Fruit fly (Drosophila melanogaster) whole organism, prepupa: ENCODE measurements around the gene CG42710.

Experiments used
- Blimp-1 ChIP-seq: fragments of 200-800 bp; sonication (Bioruptor generic); optimal IDR thresholded peaks from 3 replicates; lab custom pipeline; 2017; ENCODE audit warnings: missing biosample characterization, missing genetic modification characterization, mild to moderate bottlenecking, moderate library complexity, missing genetic modification reagents
- CG11762 ChIP-seq: fragments of 200-800 bp; sonication (Bioruptor generic); optimal IDR thresholded peaks from 3 replicates; lab custom pipeline; 2016; ENCODE audit warnings: missing biosample characterization, missing genetic modification characterization; ENCODE audit not compliant: insufficient read depth
- CG6808 ChIP-seq: fragments of 200-800 bp; sonication (Bioruptor generic); optimal IDR thresholded peaks from 3 replicates; lab custom pipeline; 2017; ENCODE audit warnings: missing biosample characterization, missing genetic modification characterization, mild to moderate bottlenecking, moderate library complexity, missing genetic modification reagents
- CG7368 ChIP-seq: fragments of 200-800 bp; sonication (Bioruptor generic); optimal IDR thresholded peaks from 3 replicates; lab custom pipeline; 2016; ENCODE audit warnings: missing biosample characterization, missing genetic modification characterization
- CG8632 ChIP-seq: fragments of 200-800 bp; sonication (Bioruptor generic); optimal IDR thresholded peaks from 3 replicates; lab custom pipeline; 2016; ENCODE audit warnings: missing biosample characterization, missing genetic modification characterization
- Gug ChIP-seq: fragments of 200-800 bp; sonication (Bioruptor generic); IDR thresholded peaks from 2 replicates; pipeline ENCODE4 v1.3.6; 2022; ENCODE audit warnings: missing biosample characterization, missing genetic modification characterization
- Hr39 ChIP-seq: fragments of 200-800 bp; sonication (Bioruptor generic); optimal IDR thresholded peaks from 2 replicates; lab custom pipeline; 2016; ENCODE audit warnings: missing biosample characterization, missing genetic modification characterization
- Hr4 ChIP-seq: fragments of 200-800 bp; sonication (Bioruptor generic); optimal IDR thresholded peaks from 3 replicates; lab custom pipeline; 2016; ENCODE audit warnings: missing biosample characterization, missing genetic modification characterization
- Sox102F ChIP-seq: fragments of 200-800 bp; sonication (Bioruptor generic); optimal IDR thresholded peaks from 2 replicates; lab custom pipeline; 2016; ENCODE audit warnings: missing biosample characterization, mild to moderate bottlenecking, missing genetic modification characterization
- Sox15 ChIP-seq: fragments of 200-800 bp; sonication (Bioruptor generic); optimal IDR thresholded peaks from 3 replicates; lab custom pipeline; 2016; ENCODE audit warnings: missing biosample characterization, missing genetic modification characterization
- fd59A ChIP-seq: fragments of 200-800 bp; sonication (Bioruptor generic); optimal IDR thresholded peaks from 2 replicates; lab custom pipeline; 2017; ENCODE audit warnings: missing biosample characterization, mild to moderate bottlenecking, missing genetic modification characterization, missing genetic modification reagents
- topi ChIP-seq: fragments of 200-800 bp; sonication (Bioruptor generic); optimal IDR thresholded peaks from 3 replicates; lab custom pipeline; 2016; ENCODE audit warnings: missing biosample characterization, missing genetic modification characterization

DNA sequence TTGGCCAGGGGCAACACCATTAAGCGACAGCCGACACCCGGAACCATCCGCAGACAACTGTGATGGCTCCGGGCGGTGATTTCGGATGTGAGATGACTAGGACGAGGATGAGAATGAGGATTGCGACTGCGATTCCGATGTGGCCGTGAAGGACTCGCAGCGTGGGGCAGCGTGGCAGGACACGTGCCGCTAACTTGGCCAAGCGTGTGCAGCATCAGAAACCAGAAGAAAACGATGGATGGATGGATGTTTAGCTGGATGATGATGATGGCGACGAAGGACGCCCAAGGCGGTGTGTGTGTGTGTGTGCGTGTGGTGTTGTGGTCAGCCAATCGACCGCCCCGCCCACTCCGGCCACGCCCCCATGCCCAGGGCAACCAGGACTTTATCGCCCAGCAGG lies 21.8 kb upstream of the CG42710 start:
- TF ChIP-seq Sox15 (GFP tag; lab: Kevin White, UChicago) (no peak), CG11762 (GFP tag; lab: Kevin White, UChicago) (no peak), topi (GFP tag; lab: Kevin White, UChicago) (no peak), CG6808 (GFP tag; lab: Kevin White, UChicago) (no peak), Sox102F (no peak), fd59A (GFP tag; lab: Kevin White, UChicago) (no peak), CG7368 (GFP tag; lab: Kevin White, UChicago) (no peak), Hr39 (GFP tag; lab: Kevin White, UChicago) (no peak), Blimp-1 (GFP tag; lab: Kevin White, UChicago) (no peak), Gug (GFP tag; lab: Robert Waterston, UW) (no peak), Hr4 (GFP tag; lab: Kevin White, UChicago) (no peak), CG8632 (no peak)
